Worm (Caenorhabditis elegans): Measurements from ENCODE around the gene sprp-4.

ce11 chrX:8902920-8903319 lies 49.5 kb upstream of the sprp-4 start:
- TF ChIP-seq lsy-2 (tag; optimal IDR thresholded peaks at IDR 0.05) (no peak), lin-13 (tag; optimal IDR thresholded peaks at IDR 0.05) (no peak), ztf-11 (tag; optimal IDR thresholded peaks at IDR 0.05) (no peak)

Measured in whole organism, mixed stage, embryonic.